Worm (Caenorhabditis elegans) whole organism, young adult: ENCODE results near the gene wrt-5.

Experiments
- F57C9.4 ChIP-seq: sonication (generic microtip); optimal IDR thresholded peaks from 2 replicates; lab custom pipeline; 2017; ENCODE audit warnings: mild to moderate bottlenecking, missing genetic modification characterization, missing compliant biosample characterization
- K11D2.4 ChIP-seq: fragments of 200-800 bp; sonication (Bioruptor generic); IDR thresholded peaks from 2 replicates; pipeline ENCODE4 v1.3.6; 2022; ENCODE audit warnings: missing genetic modification reagents, missing genetic modification characterization, missing compliant biosample characterization
- ZK185.1 ChIP-seq: sonication (generic microtip); optimal IDR thresholded peaks from 2 replicates; lab custom pipeline; 2016; ENCODE audit warnings: mild to moderate bottlenecking, missing genetic modification characterization, missing compliant biosample characterization; ENCODE audit not compliant: poor library complexity, severe bottlenecking
- ama-1 ChIP-seq, 3 experiments: fragments of 150-350 bp in 1 of 3; sonication (generic microtip) in 2 of 3; optimal IDR thresholded peaks; 2 replicates each; lab custom pipeline; 2014 to 2018; ENCODE audit warnings: missing biosample characterization in 2 of 3, missing genetic modification characterization in 2 of 3, missing genetic modification reagents in 2 of 3
- ceh-27 ChIP-seq: fragments of 200-800 bp; sonication (Bioruptor generic); optimal IDR thresholded peaks from 2 replicates; lab custom pipeline; 2018; ENCODE audit warnings: mild to moderate bottlenecking, missing genetic modification characterization, moderate library complexity, missing compliant biosample characterization
- repo-1 ChIP-seq: sonication (generic microtip); optimal IDR thresholded peaks from 2 replicates; lab custom pipeline; 2017; ENCODE audit warnings: mild to moderate bottlenecking, missing genetic modification characterization, missing compliant biosample characterization
- sdz-38 ChIP-seq: sonication (generic microtip); optimal IDR thresholded peaks from 2 replicates; lab custom pipeline; 2016; ENCODE audit warnings: missing genotype, missing genetic modification characterization, missing compliant biosample characterization
- somi-1 ChIP-seq: fragments of 200-800 bp; sonication (Bioruptor generic); optimal IDR thresholded peaks from 2 replicates; lab custom pipeline; 2018; ENCODE audit warnings: mild to moderate bottlenecking, missing genetic modification characterization, missing compliant biosample characterization
- unc-62 ChIP-seq: fragments of 150-350 bp; optimal IDR thresholded peaks from 2 replicates; lab custom pipeline; 2014; ENCODE audit warnings: missing biosample characterization, missing genetic modification reagents, missing genetic modification characterization
- zim-3 ChIP-seq: sonication (generic microtip); optimal IDR thresholded peaks from 2 replicates; lab custom pipeline; 2017; ENCODE audit warnings: mild to moderate bottlenecking, missing genetic modification characterization, moderate library complexity, missing compliant biosample characterization

DNA sequence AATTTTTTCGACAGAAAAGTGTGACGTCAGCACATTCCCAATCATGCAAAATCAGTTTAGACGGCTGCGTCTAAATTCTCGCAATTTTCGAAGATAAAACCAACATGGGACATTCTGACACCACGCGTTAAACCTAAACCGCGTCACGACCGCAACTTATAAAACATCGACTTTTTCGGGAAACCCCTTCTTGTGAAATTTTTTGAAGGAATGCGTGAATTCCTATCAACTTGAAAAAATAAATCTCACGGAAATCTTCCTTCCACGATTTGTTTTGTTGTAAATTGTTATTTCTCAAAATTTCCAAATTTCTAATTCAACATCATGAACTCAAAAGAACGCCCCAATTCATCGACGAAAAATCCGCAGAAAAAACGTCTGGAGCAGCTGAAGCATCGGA lies 11.5 kb downstream of the wrt-5 start, which contains the start of gene F35F11.2:
- no peak for TF ChIP-seq F57C9.4 (tag; lab: Kevin White, UChicago)
- no peak for TF ChIP-seq ama-1 (optimal IDR thresholded peaks at IDR 0.05; lab: Kevin White, UChicago)
- no peak for TF ChIP-seq ama-1 (GFP tag; optimal IDR thresholded peaks at IDR 0.05; lab: Kevin White, UChicago)
- no peak for TF ChIP-seq K11D2.4 (GFP tag; lab: Robert Waterston, UW)
- no peak for TF ChIP-seq ZK185.1 (tag; lab: Kevin White, UChicago)
- TF ChIP-seq repo-1 (tag; lab: Kevin White, UChicago): no peak
- TF ChIP-seq zim-3 (tag; lab: Kevin White, UChicago): no peak
- no peak for TF ChIP-seq unc-62 (GFP tag; lab: Kevin White, UChicago)
- no peak for TF ChIP-seq ceh-27 (GFP tag; lab: Kevin White, UChicago)
- no peak for TF ChIP-seq sdz-38
- no peak for TF ChIP-seq somi-1 (GFP tag; lab: Kevin White, UChicago)
